Fruit fly (Drosophila melanogaster) whole organism, embryonic: ENCODE data around the gene CG6216.

Source experiments
- Awh ChIP-seq: fragments of 200-800 bp; sonication (Bioruptor generic); IDR thresholded peaks from 2 replicates; pipeline ENCODE4, ENCODE4 v1.3.6; 2022; ENCODE audit warnings: missing biosample characterization, missing genetic modification characterization
- Bgb ChIP-seq: fragments of 200-800 bp; sonication (Bioruptor generic); IDR thresholded peaks from 2 replicates; pipeline ENCODE4 v1.3.6; 2022; ENCODE audit warnings: missing biosample characterization, missing genetic modification characterization; ENCODE audit not compliant: partially characterized antibody
- CG12071 ChIP-seq: fragments of 200-800 bp; sonication (Bioruptor generic); optimal IDR thresholded peaks from 3 replicates; lab custom pipeline; 2018; ENCODE audit warnings: missing biosample characterization, mild to moderate bottlenecking, missing genetic modification characterization
- CG12236 ChIP-seq: fragments of 200-800 bp; sonication (Bioruptor generic); optimal IDR thresholded peaks from 2 replicates; lab custom pipeline; 2016; ENCODE audit warnings: missing biosample characterization, missing genetic modification characterization
- CG13287 ChIP-seq: fragments of 200-800 bp; sonication (Bioruptor generic); IDR thresholded peaks from 2 replicates; pipeline ENCODE4 v1.3.6; 2022; ENCODE audit warnings: missing biosample characterization, missing genetic modification characterization; ENCODE audit not compliant: partially characterized antibody
- CG15514 ChIP-seq: fragments of 200-800 bp; sonication (Bioruptor generic); optimal IDR thresholded peaks from 3 replicates; lab custom pipeline; 2017; ENCODE audit warnings: missing biosample characterization, missing genetic modification characterization, mild to moderate bottlenecking, moderate library complexity, missing genetic modification reagents
- CG16813 ChIP-seq: fragments of 200-800 bp; sonication (Bioruptor generic); IDR thresholded peaks from 3 replicates; pipeline ENCODE4 v1.3.6; 2022; ENCODE audit warnings: missing biosample characterization, missing genetic modification characterization; ENCODE audit not compliant: partially characterized antibody
- CG2116 ChIP-seq: fragments of 200-800 bp; sonication (Bioruptor generic); optimal IDR thresholded peaks from 3 replicates; lab custom pipeline; 2018; ENCODE audit warnings: missing biosample characterization, mild to moderate bottlenecking, missing genetic modification characterization
- CG2889 ChIP-seq: fragments of 200-800 bp; sonication (Bioruptor generic); IDR thresholded peaks from 3 replicates; pipeline ENCODE4 v1.3.6; 2022; ENCODE audit warnings: missing biosample characterization, missing genetic modification characterization
- CG3995 ChIP-seq: fragments of 200-800 bp; sonication (Bioruptor generic); optimal IDR thresholded peaks from 3 replicates; lab custom pipeline; 2016; ENCODE audit warnings: missing biosample characterization, missing genetic modification characterization
- CG4730 ChIP-seq: fragments of 200-800 bp; sonication (Bioruptor generic); IDR thresholded peaks from 2 replicates; pipeline ENCODE4 v1.3.6; 2022; ENCODE audit warnings: missing biosample characterization, missing genetic modification characterization
- CG5180 ChIP-seq: fragments of 200-800 bp; sonication (Bioruptor generic); optimal IDR thresholded peaks from 3 replicates; lab custom pipeline; 2017; ENCODE audit warnings: missing biosample characterization, missing genetic modification characterization, mild to moderate bottlenecking, moderate library complexity, missing genetic modification reagents
- CG7928 ChIP-seq: fragments of 200-800 bp; sonication (Bioruptor generic); optimal IDR thresholded peaks from 2 replicates; lab custom pipeline; 2017; ENCODE audit warnings: missing biosample characterization, mild to moderate bottlenecking, missing genetic modification characterization
- CG7987 ChIP-seq: fragments of 200-800 bp; sonication (Bioruptor generic); optimal IDR thresholded peaks from 2 replicates; lab custom pipeline; 2018; ENCODE audit warnings: missing biosample characterization, mild to moderate bottlenecking, missing genetic modification characterization, moderate library complexity
- CTCF ChIP-seq: fragments of 200-800 bp; sonication (Bioruptor generic); optimal IDR thresholded peaks from 2 replicates; lab custom pipeline; 2017; ENCODE audit warnings: missing biosample characterization, mild to moderate bottlenecking, missing genetic modification characterization, moderate library complexity
- Drgx ChIP-seq: fragments of 200-800 bp; sonication (Bioruptor generic); IDR thresholded peaks from 2 replicates; pipeline ENCODE4 v1.3.6; 2022; ENCODE audit warnings: missing biosample characterization, missing genetic modification characterization
- Jarid2 ChIP-seq: fragments of 200-800 bp; sonication (Bioruptor generic); optimal IDR thresholded peaks from 3 replicates; lab custom pipeline; 2017; ENCODE audit warnings: mild to moderate bottlenecking, missing biosample characterization, missing genetic modification reagents, missing genetic modification characterization
- Max ChIP-seq: fragments of 200-800 bp; sonication (Bioruptor generic); optimal IDR thresholded peaks from 2 replicates; lab custom pipeline; 2016; ENCODE audit warnings: missing biosample characterization, mild to moderate bottlenecking, missing genetic modification characterization
- Med ChIP-seq: fragments of 200-800 bp; sonication (Bioruptor generic); peaks from one replicate; lab custom pipeline; 2016; ENCODE audit warnings: missing biosample characterization, missing genetic modification characterization, mild to moderate bottlenecking, inconsistent platforms, moderate library complexity
- Pdp1 ChIP-seq, 2 experiments: fragments of 200-800 bp; sonication (Bioruptor generic); optimal IDR thresholded peaks; 3 replicates each; lab custom pipeline; 2016; ENCODE audit warnings: missing biosample characterization in 2 of 2, missing genetic modification characterization in 2 of 2, mild to moderate bottlenecking in 1 of 2, moderate library complexity in 1 of 2
- Six4 ChIP-seq: fragments of 200-800 bp; sonication (Bioruptor generic); optimal IDR thresholded peaks from 2 replicates; lab custom pipeline; 2016; ENCODE audit warnings: missing biosample characterization, missing genetic modification characterization
- ato ChIP-seq: fragments of 200-800 bp; sonication (Bioruptor generic); IDR thresholded peaks from 2 replicates; pipeline ENCODE4 v1.3.6; 2022; ENCODE audit warnings: missing biosample characterization, missing genetic modification characterization; ENCODE audit not compliant: partially characterized antibody
- bbx ChIP-seq: fragments of 200-800 bp; sonication (Bioruptor generic); IDR thresholded peaks from 2 replicates; pipeline ENCODE4 v1.3.6; 2022; ENCODE audit warnings: missing biosample characterization, missing genetic modification characterization; ENCODE audit not compliant: partially characterized antibody
- bsh ChIP-seq, 2 experiments: fragments of 200-800 bp; sonication (Bioruptor generic); optimal IDR thresholded peaks; 2 replicates each; lab custom pipeline; 2017 to 2018; ENCODE audit warnings: mild to moderate bottlenecking in 2 of 2, missing biosample characterization in 2 of 2, missing genetic modification characterization in 2 of 2, moderate library complexity in 1 of 2
- caup ChIP-seq: fragments of 200-800 bp; sonication (Bioruptor generic); optimal IDR thresholded peaks from 3 replicates; lab custom pipeline; 2017; ENCODE audit warnings: missing biosample characterization, mild to moderate bottlenecking, missing genetic modification characterization, moderate library complexity; ENCODE audit not compliant: severe bottlenecking
- corto ChIP-seq: fragments of 200-800 bp; sonication (Bioruptor generic); optimal IDR thresholded peaks from 2 replicates; lab custom pipeline; 2016; ENCODE audit warnings: missing biosample characterization, mild to moderate bottlenecking, missing genetic modification characterization, moderate library complexity
- crol ChIP-seq: fragments of 200-800 bp; sonication (Bioruptor generic); IDR thresholded peaks from 2 replicates; pipeline ENCODE4 v1.3.6; 2022; ENCODE audit warnings: missing biosample characterization, missing genetic modification characterization
- eve ChIP-seq, 2 experiments: fragments of >200 bp; optimal IDR thresholded peaks; 2 replicates each; lab custom pipeline; 2017; ENCODE audit warnings: missing biosample characterization in 2 of 2, missing genetic modification characterization in 2 of 2
- fd102C ChIP-seq: fragments of 200-800 bp; sonication (Bioruptor generic); optimal IDR thresholded peaks from 2 replicates; lab custom pipeline; 2018; ENCODE audit warnings: missing biosample characterization, mild to moderate bottlenecking, missing genetic modification characterization, moderate library complexity
- fd64A ChIP-seq: fragments of 200-800 bp; sonication (Bioruptor generic); optimal IDR thresholded peaks from 3 replicates; lab custom pipeline; 2018; ENCODE audit warnings: missing biosample characterization, mild to moderate bottlenecking, missing genetic modification characterization
- gro ChIP-seq: fragments of 200-800 bp; sonication (Bioruptor generic); optimal IDR thresholded peaks from 2 replicates; lab custom pipeline; 2016; ENCODE audit warnings: missing biosample characterization, missing genetic modification characterization
- ind ChIP-seq: fragments of 200-800 bp; sonication (Bioruptor generic); optimal IDR thresholded peaks from 3 replicates; lab custom pipeline; 2016; ENCODE audit warnings: missing biosample characterization, missing genetic modification characterization
- pfk ChIP-seq: fragments of 200-800 bp; sonication (Bioruptor generic); optimal IDR thresholded peaks from 2 replicates; lab custom pipeline; 2018; ENCODE audit warnings: missing biosample characterization, mild to moderate bottlenecking, missing genetic modification characterization, moderate library complexity
- ro ChIP-seq: fragments of 200-800 bp; sonication (Bioruptor generic); IDR thresholded peaks from 2 replicates; pipeline ENCODE4 v1.3.6; 2022; ENCODE audit warnings: missing biosample characterization, missing genetic modification characterization
- sens ChIP-seq: fragments of 200-800 bp; sonication (Bioruptor generic); peaks from one replicate; lab custom pipeline; 2016; ENCODE audit warnings: missing biosample characterization, missing genetic modification characterization
- sqz ChIP-seq: fragments of 200-800 bp; sonication (Bioruptor generic); optimal IDR thresholded peaks from 3 replicates; lab custom pipeline; 2018; ENCODE audit warnings: missing biosample characterization, mild to moderate bottlenecking, missing genetic modification characterization
- tna ChIP-seq: fragments of 200-800 bp; sonication (Bioruptor generic); IDR thresholded peaks from 2 replicates; pipeline ENCODE4 v1.3.6; 2022; ENCODE audit warnings: missing biosample characterization, missing genetic modification characterization; ENCODE audit not compliant: partially characterized antibody
- trem ChIP-seq: fragments of 200-800 bp; optimal IDR thresholded peaks from 3 replicates; lab custom pipeline; 2019; ENCODE audit warnings: missing biosample characterization, mild to moderate bottlenecking, missing genetic modification characterization, moderate library complexity
- z ChIP-seq: fragments of 200-800 bp; sonication (Bioruptor generic); IDR thresholded peaks from 3 replicates; pipeline ENCODE4 v1.3.6; 2022; ENCODE audit warnings: missing biosample characterization, missing genetic modification characterization
- zf30C ChIP-seq: fragments of 200-800 bp; sonication (Bioruptor generic); optimal IDR thresholded peaks from 3 replicates; lab custom pipeline; 2018; ENCODE audit warnings: missing biosample characterization, mild to moderate bottlenecking, missing genetic modification characterization
- zfh1 ChIP-seq: fragments of 200-800 bp; sonication (Bioruptor generic); IDR thresholded peaks from 3 replicates; pipeline ENCODE4 v1.3.6; 2022; ENCODE audit warnings: missing biosample characterization, missing genetic modification characterization

The CG6216 gene

dm6 chr3L:11138862-11139261 lies 11.7 kb downstream of the CG6216 start:
- no peak for TF ChIP-seq Max (GFP tag; lab: Kevin White, UChicago)
- no peak for TF ChIP-seq ind (GFP tag; lab: Kevin White, UChicago)
- 0 out of 2 replicates have a peak, but pooled peaks have one; percentile 17 for TF ChIP-seq bbx
- TF ChIP-seq CG12236 (GFP tag; lab: Kevin White, UChicago) = no peak
- no peak for TF ChIP-seq CG5180
- TF ChIP-seq CG4730 (GFP tag; lab: Robert Waterston, UW) = no peak
- TF ChIP-seq Drgx (GFP tag; lab: Robert Waterston, UW) = 0 out of 2 replicates have a peak, but pooled peaks have one; percentile 17
- no peak for TF ChIP-seq trem (tag; lab: Kevin White, UChicago)
- TF ChIP-seq Pdp1 (GFP tag; optimal IDR thresholded peaks at IDR 0.05; lab: Kevin White, UChicago) = no peak
- TF ChIP-seq CG12071 (GFP tag; lab: Kevin White, UChicago) = no peak
- peak; percentile 78 for TF ChIP-seq crol
- no peak for TF ChIP-seq CG2889 (GFP tag; lab: Robert Waterston, UW)

- TF ChIP-seq fd64A (GFP tag; lab: Kevin White, UChicago) = no peak
- no peak for TF ChIP-seq Six4
- peak in 1 of 2 experiments; percentile 62 for TF ChIP-seq eve (GFP tag; optimal IDR thresholded peaks at IDR 0.05; lab: Kevin White, UChicago)
- no peak for TF ChIP-seq zf30C (GFP tag; lab: Kevin White, UChicago)
- TF ChIP-seq CG7928 = no peak
- TF ChIP-seq bsh (GFP tag; optimal IDR thresholded peaks at IDR 0.05; lab: Kevin White, UChicago) = peak in 1 of 2 experiments; percentile 2
Measured at dm6 chr3L:11136349-11136748, 14.2 kb downstream of the CG6216 start.

- TF ChIP-seq fd102C (GFP tag; lab: Kevin White, UChicago) (no peak), CG15514 (peak; percentile 61), tna (GFP tag; lab: Robert Waterston, UW) (peak; percentile 38; the same call in 1 of the 2 replicates), Bgb (GFP tag; lab: Robert Waterston, UW) (0 out of 2 replicates have a peak, but pooled peaks have one; percentile 17), Jarid2 (GFP tag; lab: Kevin White, UChicago) (peak; percentile 79), z (no peak), Drgx (GFP tag; lab: Robert Waterston, UW) (0 out of 2 replicates have a peak, but pooled peaks have one; percentile 5), caup (GFP tag; lab: Kevin White, UChicago) (peak; percentile 11), gro (GFP tag; lab: Kevin White, UChicago) (peak; percentile 21), ato (peak; percentile 51; the same call in 1 of the 2 replicates), sqz (GFP tag; lab: Kevin White, UChicago) (peak; percentile 37), CG2116 (GFP tag; lab: Kevin White, UChicago) (no peak), CTCF (GFP tag; lab: Kevin White, UChicago) (peak; percentile 77), sens (GFP tag; lab: Kevin White, UChicago) (peak; percentile 57), corto (GFP tag; lab: Kevin White, UChicago) (peak; percentile 0), CG13287 (GFP tag; lab: Robert Waterston, UW) (peak; percentile 31; the same call in 1 of the 2 replicates), CG7987 (GFP tag; lab: Kevin White, UChicago) (peak; percentile 1), Awh (GFP tag; lab: Robert Waterston, UW) (no peak)
- TF ChIP-seq, all 482 proteins: peak for 14
Measured at dm6 chr3L:11135846-11136245, 14.7 kb downstream of the CG6216 start, which contains the start of gene IRSp53. Gene IRSp53, plus strand, starts transcription at chr3L:11136049.

- 0 out of 3 replicates have a peak, but pooled peaks have one; percentile 14 for TF ChIP-seq CG16813 (GFP tag; lab: Robert Waterston, UW)
- peak; percentile 67 for TF ChIP-seq pfk (GFP tag; lab: Kevin White, UChicago)
- peak; percentile 91 for TF ChIP-seq CG3995 (GFP tag; lab: Kevin White, UChicago)
- peak; percentile 24 for TF ChIP-seq Med (GFP tag; lab: Kevin White, UChicago)
- TF ChIP-seq zfh1 (GFP tag; lab: Robert Waterston, UW) = 0 out of 3 replicates have a peak, but pooled peaks have one; percentile 44
- 0 out of 2 replicates have a peak, but pooled peaks have one; percentile 18 for TF ChIP-seq ro
Measured at dm6 chr3L:11134886-11135285, 15.7 kb downstream of the CG6216 start, which contains the start of gene CG14143. Gene CG14143, plus strand, starts transcription at chr3L:11134987.
